Fruit fly (Drosophila melanogaster) whole organism, prepupa: ENCODE measurements around the gene Fdx2.
A peak's percentile ranks its signal among the peaks of the same experiment; 100 is the strongest.

ENCODE experiments used
- Blimp-1 ChIP-seq: fragments of 200-800 bp; sonication (Bioruptor generic); optimal IDR thresholded peaks from 3 replicates; lab custom pipeline; 2017; ENCODE audit warnings: missing biosample characterization, missing genetic modification characterization, mild to moderate bottlenecking, moderate library complexity, missing genetic modification reagents
- CG10631 ChIP-seq: fragments of 200-800 bp; sonication (Bioruptor generic); optimal IDR thresholded peaks from 2 replicates; lab custom pipeline; 2016; ENCODE audit warnings: missing biosample characterization, missing genetic modification characterization
- CG11294 ChIP-seq: fragments of 200-800 bp; sonication (Bioruptor generic); IDR thresholded peaks from 2 replicates; pipeline ENCODE4 v1.3.6; 2022; ENCODE audit warnings: missing biosample characterization, missing genetic modification characterization
- CG15336 ChIP-seq: fragments of 200-800 bp; sonication (Bioruptor generic); IDR thresholded peaks from 2 replicates; pipeline ENCODE4 v1.3.6; 2022; ENCODE audit warnings: missing biosample characterization, missing genetic modification characterization
- CG3032 ChIP-seq: fragments of 200-800 bp; optimal IDR thresholded peaks from 2 replicates; lab custom pipeline; 2019; ENCODE audit warnings: missing biosample characterization, mild to moderate bottlenecking, missing genetic modification characterization, moderate library complexity
- CG32006 ChIP-seq: fragments of 200-800 bp; sonication (Bioruptor generic); optimal IDR thresholded peaks from 3 replicates; lab custom pipeline; 2017; ENCODE audit warnings: missing biosample characterization, mild to moderate bottlenecking, missing genetic modification characterization
- CG3919 ChIP-seq: fragments of 200-800 bp; sonication (Bioruptor generic); optimal IDR thresholded peaks from 3 replicates; lab custom pipeline; 2016; ENCODE audit warnings: missing biosample characterization, missing genetic modification characterization
- CG6163 ChIP-seq: fragments of 200-800 bp; sonication (Bioruptor generic); IDR thresholded peaks from 3 replicates; pipeline ENCODE4 v1.3.6; 2022; ENCODE audit warnings: missing biosample characterization, missing genetic modification characterization
- CG6854 ChIP-seq: fragments of 200-800 bp; sonication (Bioruptor generic); optimal IDR thresholded peaks from 2 replicates; lab custom pipeline; 2017; ENCODE audit warnings: missing biosample characterization, mild to moderate bottlenecking, missing genetic modification characterization
- CG8119 ChIP-seq: fragments of 200-800 bp; sonication (Bioruptor generic); IDR thresholded peaks from 3 replicates; pipeline ENCODE4 v1.3.6; 2022; ENCODE audit warnings: missing biosample characterization, missing genetic modification characterization
- CG8319 ChIP-seq: fragments of 200-800 bp; sonication (Bioruptor generic); optimal IDR thresholded peaks from 3 replicates; lab custom pipeline; 2016; ENCODE audit warnings: missing biosample characterization, missing genetic modification characterization
- CG8632 ChIP-seq: fragments of 200-800 bp; sonication (Bioruptor generic); optimal IDR thresholded peaks from 3 replicates; lab custom pipeline; 2016; ENCODE audit warnings: missing biosample characterization, missing genetic modification characterization
- CG9139 ChIP-seq: fragments of 200-800 bp; sonication (Bioruptor generic); optimal IDR thresholded peaks from 3 replicates; lab custom pipeline; 2017; ENCODE audit warnings: missing biosample characterization, mild to moderate bottlenecking, missing genetic modification characterization
- Eip75B ChIP-seq: fragments of 200-800 bp; sonication (Bioruptor generic); optimal IDR thresholded peaks from 3 replicates; lab custom pipeline; 2016; ENCODE audit warnings: missing biosample characterization, missing genetic modification characterization
- Eip78C ChIP-seq: fragments of 200-800 bp; sonication (Bioruptor generic); peaks from one replicate; lab custom pipeline; 2016; ENCODE audit warnings: missing biosample characterization, missing genetic modification characterization
- Ets21C ChIP-seq: fragments of 200-800 bp; sonication (Bioruptor generic); optimal IDR thresholded peaks from 3 replicates; lab custom pipeline; 2016; ENCODE audit warnings: missing biosample characterization, missing genetic modification characterization
- Ets96B ChIP-seq: fragments of 200-800 bp; optimal IDR thresholded peaks from 2 replicates; lab custom pipeline; 2019; ENCODE audit warnings: missing biosample characterization, mild to moderate bottlenecking, missing genetic modification characterization, moderate library complexity
- Hr39 ChIP-seq: fragments of 200-800 bp; sonication (Bioruptor generic); optimal IDR thresholded peaks from 2 replicates; lab custom pipeline; 2016; ENCODE audit warnings: missing biosample characterization, missing genetic modification characterization
- Hr4 ChIP-seq: fragments of 200-800 bp; sonication (Bioruptor generic); optimal IDR thresholded peaks from 3 replicates; lab custom pipeline; 2016; ENCODE audit warnings: missing biosample characterization, missing genetic modification characterization
- Met ChIP-seq: fragments of 200-800 bp; sonication (Bioruptor generic); optimal IDR thresholded peaks from 3 replicates; lab custom pipeline; 2016; ENCODE audit warnings: missing biosample characterization, missing genetic modification characterization
- OdsH ChIP-seq: fragments of 200-800 bp; sonication (Bioruptor generic); optimal IDR thresholded peaks from 3 replicates; lab custom pipeline; 2016; ENCODE audit warnings: missing biosample characterization, missing genetic modification characterization
- Smox ChIP-seq: fragments of 200-800 bp; sonication (Bioruptor generic); optimal IDR thresholded peaks from 3 replicates; lab custom pipeline; 2016; ENCODE audit warnings: missing biosample characterization, missing genetic modification characterization
- Sox15 ChIP-seq: fragments of 200-800 bp; sonication (Bioruptor generic); optimal IDR thresholded peaks from 3 replicates; lab custom pipeline; 2016; ENCODE audit warnings: missing biosample characterization, missing genetic modification characterization
- acj6 ChIP-seq: fragments of 200-800 bp; sonication (Bioruptor generic); optimal IDR thresholded peaks from 3 replicates; lab custom pipeline; 2016; ENCODE audit warnings: missing biosample characterization, missing genetic modification characterization
- cyc ChIP-seq: fragments of 200-800 bp; sonication (Bioruptor generic); optimal IDR thresholded peaks from 3 replicates; lab custom pipeline; 2016; ENCODE audit warnings: missing biosample characterization, missing genetic modification characterization
- dac ChIP-seq: fragments of 200-800 bp; sonication (Bioruptor generic); optimal IDR thresholded peaks from 2 replicates; lab custom pipeline; 2017; ENCODE audit warnings: missing biosample characterization, mild to moderate bottlenecking, missing genetic modification characterization
- dsx ChIP-seq: fragments of 200-800 bp; optimal IDR thresholded peaks from 3 replicates; lab custom pipeline; 2019; ENCODE audit warnings: missing biosample characterization, mild to moderate bottlenecking, missing genetic modification characterization, moderate library complexity; ENCODE audit not compliant: poor library complexity, severe bottlenecking
- eg ChIP-seq: fragments of 200-800 bp; sonication (Bioruptor generic); IDR thresholded peaks from 3 replicates; pipeline ENCODE4 v1.3.6; 2022; ENCODE audit warnings: missing biosample characterization, missing genetic modification characterization
- esn ChIP-seq: fragments of 200-800 bp; sonication (Bioruptor generic); optimal IDR thresholded peaks from 2 replicates; lab custom pipeline; 2016; ENCODE audit warnings: missing biosample characterization, mild to moderate bottlenecking, missing genetic modification characterization, moderate library complexity
- fd59A ChIP-seq: fragments of 200-800 bp; sonication (Bioruptor generic); optimal IDR thresholded peaks from 2 replicates; lab custom pipeline; 2017; ENCODE audit warnings: missing biosample characterization, mild to moderate bottlenecking, missing genetic modification characterization, missing genetic modification reagents
- fkh ChIP-seq: fragments of 200-800 bp; sonication (Bioruptor generic); optimal IDR thresholded peaks from 3 replicates; lab custom pipeline; 2017; ENCODE audit warnings: missing biosample characterization, mild to moderate bottlenecking, missing genetic modification characterization, moderate library complexity
- lz ChIP-seq: fragments of 200-800 bp; sonication (Bioruptor generic); optimal IDR thresholded peaks from 3 replicates; lab custom pipeline; 2016; ENCODE audit warnings: missing biosample characterization, missing genetic modification characterization
- ss ChIP-seq, 2 experiments: fragments of 200-800 bp; sonication (Bioruptor generic); optimal IDR thresholded peaks; 2 replicates in 1 of 2; 3 replicates in 1 of 2; lab custom pipeline; 2017 to 2018; ENCODE audit warnings: mild to moderate bottlenecking in 2 of 2, missing biosample characterization in 2 of 2, missing genetic modification characterization in 2 of 2, moderate library complexity in 1 of 2
- svp ChIP-seq: fragments of 200-800 bp; sonication (Bioruptor generic); peaks from one replicate; lab custom pipeline; 2016; ENCODE audit warnings: missing biosample characterization, missing genetic modification characterization
- vri ChIP-seq: fragments of 200-800 bp; sonication (Bioruptor generic); optimal IDR thresholded peaks from 3 replicates; lab custom pipeline; 2016; ENCODE audit warnings: missing biosample characterization, mild to moderate bottlenecking, missing genetic modification characterization

Gene Fdx2

dm6 chr3L:4304244-4304959 is 12.1 kb downstream of the Fdx2 start (continued):
- TF ChIP-seq CG32006 (GFP tag; lab: Kevin White, UChicago) = peak; percentile 93
- TF ChIP-seq svp (GFP tag; lab: Kevin White, UChicago) = peak; percentile 93
- TF ChIP-seq Blimp-1 = peak; percentile 100
- peak; percentile 96 for TF ChIP-seq CG6163 (GFP tag; lab: Robert Waterston, UW)
- TF ChIP-seq lz = peak; percentile 88
- peak; percentile 88 for TF ChIP-seq OdsH (GFP tag; lab: Kevin White, UChicago)
- peak; percentile 84 for TF ChIP-seq CG8632 (GFP tag; lab: Kevin White, UChicago)
- TF ChIP-seq Ets96B (tag; lab: Kevin White, UChicago) = peak; percentile 74
- peak; percentile 91 for TF ChIP-seq Met (GFP tag; lab: Kevin White, UChicago)
- peak; percentile 80 for TF ChIP-seq cyc (GFP tag; lab: Kevin White, UChicago)

dm6 chr3L:4307691-4308383 is 15.6 kb downstream of the Fdx2 start, which contains the start of gene dyl:
dyl (minus strand) TSS chr3L:4307718.
- no peak for TF ChIP-seq fkh (GFP tag; lab: Kevin White, UChicago)
- TF ChIP-seq vri (GFP tag; lab: Kevin White, UChicago) = no peak
- TF ChIP-seq Blimp-1 = peak; percentile 98
- TF ChIP-seq Eip78C (GFP tag; lab: Kevin White, UChicago) = peak; percentile 61
- no peak for TF ChIP-seq Ets21C (GFP tag; lab: Kevin White, UChicago)
- peak; percentile 14 for TF ChIP-seq Eip75B
- TF ChIP-seq Sox15 (GFP tag; lab: Kevin White, UChicago) = no peak
- peak; percentile 1 for TF ChIP-seq esn (GFP tag; lab: Kevin White, UChicago)
- TF ChIP-seq CG6854 (GFP tag; lab: Kevin White, UChicago) = peak; percentile 94
- TF ChIP-seq CG10631 (GFP tag; lab: Kevin White, UChicago) = no peak

dm6 chr3L:4310604-4311003 is 18.3 kb downstream of the Fdx2 start:
- TF ChIP-seq dsx (no peak), Smox (GFP tag; lab: Kevin White, UChicago) (no peak), cyc (GFP tag; lab: Kevin White, UChicago) (no peak), eg (no peak), Met (GFP tag; lab: Kevin White, UChicago) (no peak), Eip78C (GFP tag; lab: Kevin White, UChicago) (peak; percentile 75), fd59A (no peak), dac (GFP tag; lab: Kevin White, UChicago) (no peak), OdsH (GFP tag; lab: Kevin White, UChicago) (peak; percentile 35), Ets96B (tag; lab: Kevin White, UChicago) (no peak), CG11294 (GFP tag; lab: Robert Waterston, UW) (no peak), acj6 (GFP tag; lab: Kevin White, UChicago) (peak; percentile 31), CG9139 (GFP tag; lab: Kevin White, UChicago) (no peak), CG8119 (no peak), CG8319 (GFP tag; lab: Kevin White, UChicago) (no peak), Hr39 (no peak), ss (GFP tag; optimal IDR thresholded peaks at IDR 0.05; lab: Kevin White, UChicago) (no peak), CG15336 (GFP tag; lab: Robert Waterston, UW) (peak; percentile 46), Hr4 (GFP tag; lab: Kevin White, UChicago) (peak; percentile 61), CG3919 (GFP tag; lab: Kevin White, UChicago) (no peak), CG32006 (GFP tag; lab: Kevin White, UChicago) (peak; percentile 41), CG3032 (tag; lab: Kevin White, UChicago) (no peak)
- TF ChIP-seq, all 60 proteins: peak for 6
